Worm (Caenorhabditis elegans) whole organism, L3 larva: Measurements from ENCODE around the gene ssup-72.

Experiments used
- aly-2 ChIP-seq: fragments of 150-350 bp; optimal IDR thresholded peaks from 2 replicates; lab custom pipeline; 2014; ENCODE audit warnings: missing biosample characterization, missing genetic modification characterization
- elt-1 ChIP-seq: fragments of 150-350 bp; optimal IDR thresholded peaks from 2 replicates; lab custom pipeline; 2014; ENCODE audit warnings: missing biosample characterization, missing genetic modification characterization
- elt-3 ChIP-seq, 3 experiments: fragments of 150-350 bp in 1 of 3; sonication (generic microtip) in 2 of 3; optimal IDR thresholded peaks; 2 replicates in 2 of 3; 4 replicates in 1 of 3; lab custom pipeline; 2014 to 2017; ENCODE audit warnings: missing biosample characterization in 3 of 3, missing genetic modification characterization in 3 of 3
- eor-1 ChIP-seq, 2 experiments: fragments of 150-350 bp; optimal IDR thresholded peaks; 2 replicates each; lab custom pipeline; 2014 to 2018; ENCODE audit warnings: missing biosample characterization in 2 of 2, missing genetic modification characterization in 2 of 2
- nfya-1 ChIP-seq: sonication (generic microtip); optimal IDR thresholded peaks from 2 replicates; lab custom pipeline; 2017; ENCODE audit warnings: missing genetic modification characterization, mild to moderate bottlenecking, missing compliant biosample characterization, antibody characterized with exemption, moderate library complexity; ENCODE audit not compliant: insufficient read depth
- nhr-76 ChIP-seq: fragments of 150-350 bp; sonication (generic microtip); optimal IDR thresholded peaks from 5 replicates; lab custom pipeline; 2014; ENCODE audit warnings: missing biosample characterization, missing genetic modification characterization
- pqm-1 ChIP-seq: fragments of 150-350 bp; optimal IDR thresholded peaks from 2 replicates; lab custom pipeline; 2017; ENCODE audit warnings: missing biosample characterization, missing genetic modification characterization, inconsistent platforms
- unc-62 ChIP-seq: fragments of 150-350 bp; sonication (generic microtip); optimal IDR thresholded peaks from 4 replicates; lab custom pipeline; 2014; ENCODE audit warnings: missing biosample characterization, missing genetic modification reagents, missing genetic modification characterization

DNA sequence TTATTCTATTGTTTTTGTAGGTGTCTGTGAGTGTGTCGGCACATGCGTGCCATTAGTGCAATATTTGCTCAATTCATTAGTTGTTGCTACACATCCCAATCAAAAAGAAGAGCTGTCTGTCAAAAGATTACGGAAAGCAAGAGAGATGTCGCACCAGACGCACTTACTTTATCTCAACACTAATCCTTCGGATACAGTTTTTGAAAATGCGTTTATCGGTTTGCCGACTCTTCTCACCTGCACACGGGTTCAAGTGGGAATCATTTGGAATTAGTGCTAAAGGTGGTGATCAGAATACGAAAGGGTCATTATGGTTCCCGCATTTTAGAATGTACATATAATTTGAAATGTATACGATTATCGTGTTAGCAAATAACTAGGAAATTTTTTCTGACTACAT is 24.9 kb downstream of the ssup-72 start:
- no peak for TF ChIP-seq pqm-1 (tag; lab: Kevin White, UChicago)
- TF ChIP-seq nhr-76 (tag; lab: Kevin White, UChicago) = no peak
- no peak for TF ChIP-seq eor-1 (tag; optimal IDR thresholded peaks at IDR 0.05; lab: Kevin White, UChicago)
- TF ChIP-seq aly-2 (tag; lab: Kevin White, UChicago) = no peak
- no peak for TF ChIP-seq elt-3 (tag; optimal IDR thresholded peaks at IDR 0.05; lab: Kevin White, UChicago)
- no peak for TF ChIP-seq elt-1 (tag; lab: Kevin White, UChicago)
- TF ChIP-seq unc-62 (GFP tag; lab: Kevin White, UChicago) = no peak
- TF ChIP-seq nfya-1 (tag; lab: Kevin White, UChicago) = no peak
